Worm (Caenorhabditis elegans) whole organism, midembryonic: Measurements from ENCODE around the gene ule-5.

Experiments used
- T22C8.4 ChIP-seq: fragments of 200-800 bp; sonication (Bioruptor generic); IDR thresholded peaks from 2 replicates; pipeline ENCODE4 v1.3.6; 2022; ENCODE audit warnings: missing genetic modification characterization, missing compliant biosample characterization
- cog-1 ChIP-seq: sonication (generic microtip); optimal IDR thresholded peaks from 2 replicates; lab custom pipeline; 2016; ENCODE audit warnings: missing genetic modification characterization, missing compliant biosample characterization
- flt-1 ChIP-seq: fragments of 200-800 bp; sonication (Bioruptor generic); IDR thresholded peaks from 2 replicates; pipeline ENCODE4 v1.3.6; 2022; ENCODE audit warnings: missing genetic modification characterization, missing compliant biosample characterization
- klf-2 ChIP-seq: fragments of 200-800 bp; sonication (Bioruptor generic); conservative IDR thresholded peaks from 2 replicates; pipeline ENCODE4 v1.3.6; 2022; ENCODE audit warnings: missing genetic modification reagents, missing genetic modification characterization, missing compliant biosample characterization
- med-1 ChIP-seq: sonication (generic microtip); optimal IDR thresholded peaks from 2 replicates; lab custom pipeline; 2017; ENCODE audit warnings: missing genetic modification characterization, mild to moderate bottlenecking, missing compliant biosample characterization, antibody characterized with exemption, missing genetic modification reagents; ENCODE audit not compliant: insufficient read depth
- ref-1 ChIP-seq: fragments of 200-800 bp; sonication (Bioruptor generic); conservative IDR thresholded peaks from 2 replicates; pipeline ENCODE4 v1.3.6; 2022; ENCODE audit warnings: missing genetic modification reagents, missing genetic modification characterization, missing compliant biosample characterization
- tab-1 ChIP-seq: fragments of 200-800 bp; sonication (Bioruptor generic); IDR thresholded peaks from 2 replicates; pipeline ENCODE4 v1.3.6; 2022; ENCODE audit warnings: missing genetic modification characterization, missing compliant biosample characterization
- ztf-23 ChIP-seq: fragments of 200-800 bp; sonication (Bioruptor generic); IDR thresholded peaks from 2 replicates; pipeline ENCODE4 v1.3.6; 2022; ENCODE audit warnings: missing genetic modification reagents, missing genetic modification characterization, missing compliant biosample characterization
- ztf-29 ChIP-seq: fragments of 200-800 bp; sonication (Bioruptor generic); IDR thresholded peaks from 2 replicates; pipeline ENCODE4 v1.3.6; 2022; ENCODE audit warnings: missing genetic modification reagents, missing genetic modification characterization, missing compliant biosample characterization

The ule-5 gene

ce11 chrX:11882800-11883199 is at the start of gene ule-5, which contains the start of gene Y62H9A.5:
Gene ule-5 (plus strand): TSS chrX:11883127.
Gene Y62H9A.5 (minus strand): TSS chrX:11882900.
- TF ChIP-seq med-1 (no peak), ztf-29 (GFP tag; lab: Robert Waterston, UW) (no peak), T22C8.4 (GFP tag; lab: Robert Waterston, UW) (no peak)

ce11 chrX:11837378-11837777 is 45.5 kb upstream of the ule-5 start, which contains the start of gene taf-7.1:
Gene taf-7.1 (minus strand): TSS chrX:11837478.
- TF ChIP-seq cog-1 (no peak), T22C8.4 (GFP tag; lab: Robert Waterston, UW) (no peak), med-1 (no peak), ztf-29 (GFP tag; lab: Robert Waterston, UW) (no peak), ztf-23 (no peak), ref-1 (GFP tag; lab: Robert Waterston, UW) (no peak), tab-1 (GFP tag; lab: Robert Waterston, UW) (no peak), klf-2 (no peak), flt-1 (GFP tag; lab: Robert Waterston, UW) (no peak)

- TF ChIP-seq tab-1 (GFP tag; lab: Robert Waterston, UW): no peak
- TF ChIP-seq ztf-29 (GFP tag; lab: Robert Waterston, UW): no peak
Observed at ce11 chrX:11843363-11843762, 39.6 kb upstream of the ule-5 start, which contains the start of gene F54F7.2. Gene F54F7.2 (plus strand): TSS chrX:11843663.

- TF ChIP-seq flt-1 (GFP tag; lab: Robert Waterston, UW) (no peak), tab-1 (GFP tag; lab: Robert Waterston, UW) (no peak), klf-2 (no peak)
Observed at ce11 chrX:11848618-11849017, 34.3 kb upstream of the ule-5 start, which contains the start of gene F54F7.9. Gene F54F7.9 (minus strand): TSS chrX:11848718.

- TF ChIP-seq cog-1 (no peak), ref-1 (GFP tag; lab: Robert Waterston, UW) (no peak), med-1 (no peak), tab-1 (GFP tag; lab: Robert Waterston, UW) (no peak), flt-1 (GFP tag; lab: Robert Waterston, UW) (no peak), ztf-23 (no peak), T22C8.4 (GFP tag; lab: Robert Waterston, UW) (no peak), ztf-29 (GFP tag; lab: Robert Waterston, UW) (no peak)
Observed at ce11 chrX:11850082-11850481, 32.8 kb upstream of the ule-5 start, which contains the start of gene F54F7.3. Gene F54F7.3 (minus strand): TSS chrX:11850182.

- TF ChIP-seq med-1 (no peak), tab-1 (GFP tag; lab: Robert Waterston, UW) (no peak), ref-1 (GFP tag; lab: Robert Waterston, UW) (no peak), ztf-29 (GFP tag; lab: Robert Waterston, UW) (no peak), ztf-23 (no peak), flt-1 (GFP tag; lab: Robert Waterston, UW) (no peak)
Observed at ce11 chrX:11850572-11850971, 32.4 kb upstream of the ule-5 start, which contains the start of gene F54F7.14. Gene F54F7.14 (plus strand): TSS chrX:11850872.

ce11 chrX:11852494-11852893 is 30.4 kb upstream of the ule-5 start, which contains the start of gene xtr-1:
Gene xtr-1 (plus strand): TSS chrX:11852794.
- TF ChIP-seq ztf-23 (no peak), flt-1 (GFP tag; lab: Robert Waterston, UW) (no peak), cog-1 (no peak), tab-1 (GFP tag; lab: Robert Waterston, UW) (no peak)

- TF ChIP-seq med-1: no peak
- no peak for TF ChIP-seq ztf-29 (GFP tag; lab: Robert Waterston, UW)
- TF ChIP-seq cog-1: no peak
- no peak for TF ChIP-seq flt-1 (GFP tag; lab: Robert Waterston, UW)
- TF ChIP-seq tab-1 (GFP tag; lab: Robert Waterston, UW): no peak
- TF ChIP-seq T22C8.4 (GFP tag; lab: Robert Waterston, UW): no peak
- no peak for TF ChIP-seq ref-1 (GFP tag; lab: Robert Waterston, UW)
- no peak for TF ChIP-seq klf-2
- no peak for TF ChIP-seq ztf-23
Observed at ce11 chrX:11854432-11854831, 28.5 kb upstream of the ule-5 start.

- no peak for TF ChIP-seq flt-1 (GFP tag; lab: Robert Waterston, UW)
- no peak for TF ChIP-seq cog-1
- no peak for TF ChIP-seq klf-2
- TF ChIP-seq ref-1 (GFP tag; lab: Robert Waterston, UW): no peak
- TF ChIP-seq T22C8.4 (GFP tag; lab: Robert Waterston, UW): no peak
- no peak for TF ChIP-seq tab-1 (GFP tag; lab: Robert Waterston, UW)
- TF ChIP-seq med-1: no peak
- no peak for TF ChIP-seq ztf-23
- TF ChIP-seq ztf-29 (GFP tag; lab: Robert Waterston, UW): no peak
Observed at ce11 chrX:11854903-11855302, 28.0 kb upstream of the ule-5 start, which contains the start of gene F54F7.8. Gene F54F7.8 (minus strand): TSS chrX:11855003.

DNA sequence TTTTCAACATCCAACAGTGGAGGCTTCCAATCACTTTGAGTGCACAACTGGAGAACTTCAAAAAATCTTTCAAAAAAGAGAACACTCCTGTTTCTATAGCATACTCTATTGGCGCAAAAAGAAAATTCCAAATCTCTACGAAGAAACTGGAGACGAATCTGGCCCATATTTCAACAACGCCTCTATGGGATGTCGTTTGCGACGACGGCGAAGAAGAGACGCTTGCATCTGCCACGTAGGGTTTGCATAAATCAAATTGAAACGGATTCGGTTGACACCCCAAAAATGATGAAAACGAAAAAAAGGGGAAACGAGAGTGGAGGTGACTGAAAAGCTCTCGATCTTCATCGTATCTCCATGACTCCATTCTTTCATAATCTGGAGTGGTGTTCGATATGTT is 26.7 kb upstream of the ule-5 start:
- TF ChIP-seq flt-1 (GFP tag; lab: Robert Waterston, UW) (no peak), ztf-29 (GFP tag; lab: Robert Waterston, UW) (no peak), ztf-23 (no peak), med-1 (no peak)

ce11 chrX:11857178-11857577 is 25.7 kb upstream of the ule-5 start, which contains the start of gene mes-1:
Gene mes-1 (plus strand): TSS chrX:11857478.
- TF ChIP-seq med-1 (no peak), klf-2 (no peak), cog-1 (no peak), T22C8.4 (GFP tag; lab: Robert Waterston, UW) (no peak), tab-1 (GFP tag; lab: Robert Waterston, UW) (no peak), flt-1 (GFP tag; lab: Robert Waterston, UW) (no peak), ztf-23 (no peak)
